Worm (Caenorhabditis elegans) whole organism, L4/young adult: Measurements from ENCODE around the gene alx-1.

ENCODE experiments used
- W03F9.2 ChIP-seq: fragments of 150-350 bp; optimal IDR thresholded peaks from 2 replicates; lab custom pipeline; 2014; ENCODE audit warnings: missing biosample characterization, missing genetic modification characterization
- dao-5 ChIP-seq: sonication (generic microtip); optimal IDR thresholded peaks from 2 replicates; lab custom pipeline; 2016; ENCODE audit warnings: missing genotype, missing genetic modification characterization, moderate library complexity, missing compliant biosample characterization
- him-1 ChIP-seq: sonication (generic microtip); optimal IDR thresholded peaks from 2 replicates; lab custom pipeline; 2016; ENCODE audit warnings: missing genotype, missing genetic modification reagents, missing genetic modification characterization, missing compliant biosample characterization

DNA sequence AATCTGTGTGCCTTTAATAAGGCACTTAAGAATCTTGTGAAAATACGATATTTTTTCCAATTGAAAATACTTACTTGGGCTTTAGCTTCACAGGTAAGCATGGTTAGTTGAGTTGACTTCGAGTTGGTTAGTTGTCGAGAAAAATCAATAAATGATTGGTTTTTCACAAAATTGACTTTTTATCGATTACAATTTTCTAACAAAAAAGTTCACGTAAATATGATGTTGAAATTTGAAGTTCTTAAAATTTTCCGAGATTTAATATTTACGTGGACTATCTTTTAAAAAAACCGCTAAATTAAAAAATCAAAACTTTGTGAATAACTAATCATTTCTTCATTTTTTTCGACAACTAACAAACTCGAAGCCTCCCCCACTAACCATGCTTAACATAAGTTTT is 36.4 kb upstream of the alx-1 start, which contains the start of gene F40F12.3:
- TF ChIP-seq W03F9.2 (tag; lab: Kevin White, UChicago): no peak
- TF ChIP-seq him-1: no peak
- no peak for TF ChIP-seq dao-5 (tag; lab: Kevin White, UChicago)
